Fruit fly (Drosophila melanogaster) whole organism, prepupa: ENCODE results near the gene Hsp110.

Source experiments
- Blimp-1 ChIP-seq: fragments of 200-800 bp; sonication (Bioruptor generic); optimal IDR thresholded peaks from 3 replicates; lab custom pipeline; 2017; ENCODE audit warnings: missing biosample characterization, missing genetic modification characterization, mild to moderate bottlenecking, moderate library complexity, missing genetic modification reagents
- CG10631 ChIP-seq: fragments of 200-800 bp; sonication (Bioruptor generic); optimal IDR thresholded peaks from 2 replicates; lab custom pipeline; 2016; ENCODE audit warnings: missing biosample characterization, missing genetic modification characterization
- CG10669 ChIP-seq: fragments of 200-800 bp; sonication (Bioruptor generic); optimal IDR thresholded peaks from 3 replicates; lab custom pipeline; 2018; ENCODE audit warnings: missing biosample characterization, mild to moderate bottlenecking, missing genetic modification characterization, moderate library complexity
- CG11294 ChIP-seq: fragments of 200-800 bp; sonication (Bioruptor generic); IDR thresholded peaks from 2 replicates; pipeline ENCODE4 v1.3.6; 2022; ENCODE audit warnings: missing biosample characterization, missing genetic modification characterization
- CG15336 ChIP-seq: fragments of 200-800 bp; sonication (Bioruptor generic); IDR thresholded peaks from 2 replicates; pipeline ENCODE4 v1.3.6; 2022; ENCODE audit warnings: missing biosample characterization, missing genetic modification characterization
- CG1621 ChIP-seq: fragments of 200-800 bp; sonication (Bioruptor generic); optimal IDR thresholded peaks from 3 replicates; lab custom pipeline; 2018; ENCODE audit warnings: missing biosample characterization, mild to moderate bottlenecking, missing genetic modification characterization
- CG16779 ChIP-seq: fragments of 200-800 bp; sonication (Bioruptor generic); optimal IDR thresholded peaks from 3 replicates; lab custom pipeline; 2017; ENCODE audit warnings: missing biosample characterization, mild to moderate bottlenecking, missing genetic modification characterization
- CG3032 ChIP-seq: fragments of 200-800 bp; optimal IDR thresholded peaks from 2 replicates; lab custom pipeline; 2019; ENCODE audit warnings: missing biosample characterization, mild to moderate bottlenecking, missing genetic modification characterization, moderate library complexity
- CG31627 ChIP-seq: fragments of 200-800 bp; sonication (Bioruptor generic); optimal IDR thresholded peaks from 3 replicates; lab custom pipeline; 2016; ENCODE audit warnings: missing biosample characterization, missing genetic modification characterization
- CG3919 ChIP-seq: fragments of 200-800 bp; sonication (Bioruptor generic); optimal IDR thresholded peaks from 3 replicates; lab custom pipeline; 2016; ENCODE audit warnings: missing biosample characterization, missing genetic modification characterization
- CG6163 ChIP-seq: fragments of 200-800 bp; sonication (Bioruptor generic); IDR thresholded peaks from 3 replicates; pipeline ENCODE4 v1.3.6; 2022; ENCODE audit warnings: missing biosample characterization, missing genetic modification characterization
- CG6792 ChIP-seq: fragments of 200-800 bp; sonication (Bioruptor generic); optimal IDR thresholded peaks from 3 replicates; lab custom pipeline; 2016; ENCODE audit warnings: missing biosample characterization, missing genetic modification characterization
- CG7368 ChIP-seq: fragments of 200-800 bp; sonication (Bioruptor generic); optimal IDR thresholded peaks from 3 replicates; lab custom pipeline; 2016; ENCODE audit warnings: missing biosample characterization, missing genetic modification characterization
- CG8119 ChIP-seq: fragments of 200-800 bp; sonication (Bioruptor generic); IDR thresholded peaks from 3 replicates; pipeline ENCODE4 v1.3.6; 2022; ENCODE audit warnings: missing biosample characterization, missing genetic modification characterization
- CG8319 ChIP-seq: fragments of 200-800 bp; sonication (Bioruptor generic); optimal IDR thresholded peaks from 3 replicates; lab custom pipeline; 2016; ENCODE audit warnings: missing biosample characterization, missing genetic modification characterization
- CG8632 ChIP-seq: fragments of 200-800 bp; sonication (Bioruptor generic); optimal IDR thresholded peaks from 3 replicates; lab custom pipeline; 2016; ENCODE audit warnings: missing biosample characterization, missing genetic modification characterization
- CG9139 ChIP-seq: fragments of 200-800 bp; sonication (Bioruptor generic); optimal IDR thresholded peaks from 3 replicates; lab custom pipeline; 2017; ENCODE audit warnings: missing biosample characterization, mild to moderate bottlenecking, missing genetic modification characterization
- Eip75B ChIP-seq: fragments of 200-800 bp; sonication (Bioruptor generic); optimal IDR thresholded peaks from 3 replicates; lab custom pipeline; 2016; ENCODE audit warnings: missing biosample characterization, missing genetic modification characterization
- Eip78C ChIP-seq: fragments of 200-800 bp; sonication (Bioruptor generic); peaks from one replicate; lab custom pipeline; 2016; ENCODE audit warnings: missing biosample characterization, missing genetic modification characterization
- Ets21C ChIP-seq: fragments of 200-800 bp; sonication (Bioruptor generic); optimal IDR thresholded peaks from 3 replicates; lab custom pipeline; 2016; ENCODE audit warnings: missing biosample characterization, missing genetic modification characterization
- Ets96B ChIP-seq: fragments of 200-800 bp; optimal IDR thresholded peaks from 2 replicates; lab custom pipeline; 2019; ENCODE audit warnings: missing biosample characterization, mild to moderate bottlenecking, missing genetic modification characterization, moderate library complexity
- Gug ChIP-seq: fragments of 200-800 bp; sonication (Bioruptor generic); IDR thresholded peaks from 2 replicates; pipeline ENCODE4 v1.3.6; 2022; ENCODE audit warnings: missing biosample characterization, missing genetic modification characterization
- Hr38 ChIP-seq: sonication (Bioruptor generic); optimal IDR thresholded peaks from 2 replicates; lab custom pipeline; 2016; ENCODE audit warnings: missing biosample characterization, missing genetic modification characterization
- Hr39 ChIP-seq: fragments of 200-800 bp; sonication (Bioruptor generic); optimal IDR thresholded peaks from 2 replicates; lab custom pipeline; 2016; ENCODE audit warnings: missing biosample characterization, missing genetic modification characterization
- Hr4 ChIP-seq: fragments of 200-800 bp; sonication (Bioruptor generic); optimal IDR thresholded peaks from 3 replicates; lab custom pipeline; 2016; ENCODE audit warnings: missing biosample characterization, missing genetic modification characterization
- Lpt ChIP-seq: fragments of 200-800 bp; sonication (Bioruptor generic); optimal IDR thresholded peaks from 3 replicates; lab custom pipeline; 2016; ENCODE audit warnings: missing biosample characterization, missing genetic modification characterization
- OdsH ChIP-seq: fragments of 200-800 bp; sonication (Bioruptor generic); optimal IDR thresholded peaks from 3 replicates; lab custom pipeline; 2016; ENCODE audit warnings: missing biosample characterization, missing genetic modification characterization
- Smox ChIP-seq: fragments of 200-800 bp; sonication (Bioruptor generic); optimal IDR thresholded peaks from 3 replicates; lab custom pipeline; 2016; ENCODE audit warnings: missing biosample characterization, missing genetic modification characterization
- Sox102F ChIP-seq: fragments of 200-800 bp; sonication (Bioruptor generic); optimal IDR thresholded peaks from 2 replicates; lab custom pipeline; 2016; ENCODE audit warnings: missing biosample characterization, mild to moderate bottlenecking, missing genetic modification characterization
- Sox14 ChIP-seq: fragments of 200-800 bp; sonication (Bioruptor generic); optimal IDR thresholded peaks from 3 replicates; lab custom pipeline; 2016; ENCODE audit warnings: missing biosample characterization, missing genetic modification characterization
- Sox15 ChIP-seq: fragments of 200-800 bp; sonication (Bioruptor generic); optimal IDR thresholded peaks from 3 replicates; lab custom pipeline; 2016; ENCODE audit warnings: missing biosample characterization, missing genetic modification characterization
- achi ChIP-seq: fragments of 200-800 bp; sonication (Bioruptor generic); optimal IDR thresholded peaks from 3 replicates; lab custom pipeline; 2016; ENCODE audit warnings: missing biosample characterization, missing genetic modification characterization
- acj6 ChIP-seq: fragments of 200-800 bp; sonication (Bioruptor generic); optimal IDR thresholded peaks from 3 replicates; lab custom pipeline; 2016; ENCODE audit warnings: missing biosample characterization, missing genetic modification characterization
- cyc ChIP-seq: fragments of 200-800 bp; sonication (Bioruptor generic); optimal IDR thresholded peaks from 3 replicates; lab custom pipeline; 2016; ENCODE audit warnings: missing biosample characterization, missing genetic modification characterization
- dac ChIP-seq: fragments of 200-800 bp; sonication (Bioruptor generic); optimal IDR thresholded peaks from 2 replicates; lab custom pipeline; 2017; ENCODE audit warnings: missing biosample characterization, mild to moderate bottlenecking, missing genetic modification characterization
- eg ChIP-seq: fragments of 200-800 bp; sonication (Bioruptor generic); IDR thresholded peaks from 3 replicates; pipeline ENCODE4 v1.3.6; 2022; ENCODE audit warnings: missing biosample characterization, missing genetic modification characterization
- esn ChIP-seq: fragments of 200-800 bp; sonication (Bioruptor generic); optimal IDR thresholded peaks from 2 replicates; lab custom pipeline; 2016; ENCODE audit warnings: missing biosample characterization, mild to moderate bottlenecking, missing genetic modification characterization, moderate library complexity
- fd59A ChIP-seq: fragments of 200-800 bp; sonication (Bioruptor generic); optimal IDR thresholded peaks from 2 replicates; lab custom pipeline; 2017; ENCODE audit warnings: missing biosample characterization, mild to moderate bottlenecking, missing genetic modification characterization, missing genetic modification reagents
- fd85E ChIP-seq: fragments of 200-800 bp; sonication (Bioruptor generic); optimal IDR thresholded peaks from 3 replicates; lab custom pipeline; 2016; ENCODE audit warnings: missing biosample characterization, missing genetic modification characterization
- fkh ChIP-seq: fragments of 200-800 bp; sonication (Bioruptor generic); optimal IDR thresholded peaks from 3 replicates; lab custom pipeline; 2017; ENCODE audit warnings: missing biosample characterization, mild to moderate bottlenecking, missing genetic modification characterization, moderate library complexity
- lz ChIP-seq: fragments of 200-800 bp; sonication (Bioruptor generic); optimal IDR thresholded peaks from 3 replicates; lab custom pipeline; 2016; ENCODE audit warnings: missing biosample characterization, missing genetic modification characterization
- net ChIP-seq: fragments of 200-800 bp; sonication (Bioruptor generic); optimal IDR thresholded peaks from 3 replicates; lab custom pipeline; 2016; ENCODE audit warnings: missing biosample characterization, missing genetic modification characterization
- pdm3 ChIP-seq: fragments of 200-800 bp; sonication (Bioruptor generic); optimal IDR thresholded peaks from 3 replicates; lab custom pipeline; 2016; ENCODE audit warnings: missing biosample characterization, missing genetic modification characterization
- salr ChIP-seq, 2 experiments: fragments of 200-800 bp; sonication (Bioruptor generic); optimal IDR thresholded peaks; 3 replicates each; lab custom pipeline; 2016 to 2018; ENCODE audit warnings: missing biosample characterization in 2 of 2, missing genetic modification characterization in 2 of 2, mild to moderate bottlenecking in 1 of 2
- spab ChIP-seq: fragments of 200-800 bp; sonication (Bioruptor generic); optimal IDR thresholded peaks from 2 replicates; lab custom pipeline; 2017; ENCODE audit warnings: missing biosample characterization, mild to moderate bottlenecking, missing genetic modification characterization, missing genetic modification reagents
- ss ChIP-seq, 2 experiments: fragments of 200-800 bp; sonication (Bioruptor generic); optimal IDR thresholded peaks; 2 replicates in 1 of 2; 3 replicates in 1 of 2; lab custom pipeline; 2017 to 2018; ENCODE audit warnings: mild to moderate bottlenecking in 2 of 2, missing biosample characterization in 2 of 2, missing genetic modification characterization in 2 of 2, moderate library complexity in 1 of 2
- topi ChIP-seq: fragments of 200-800 bp; sonication (Bioruptor generic); optimal IDR thresholded peaks from 3 replicates; lab custom pipeline; 2016; ENCODE audit warnings: missing biosample characterization, missing genetic modification characterization
- vri ChIP-seq: fragments of 200-800 bp; sonication (Bioruptor generic); optimal IDR thresholded peaks from 3 replicates; lab custom pipeline; 2016; ENCODE audit warnings: missing biosample characterization, mild to moderate bottlenecking, missing genetic modification characterization

The Hsp110 gene

dm6 chr3L:14003297-14004040 is 33.4 kb upstream of the Hsp110 start (continued):
- TF ChIP-seq Gug (GFP tag; lab: Robert Waterston, UW), result no peak
- no peak for TF ChIP-seq fd59A (GFP tag; lab: Kevin White, UChicago)
- TF ChIP-seq fkh, result peak; percentile 30
- TF ChIP-seq Eip75B (GFP tag; lab: Kevin White, UChicago), result peak; percentile 41
- TF ChIP-seq lz (GFP tag; lab: Kevin White, UChicago), result peak; percentile 23
- peak; percentile 4 for TF ChIP-seq Smox (GFP tag; lab: Kevin White, UChicago)
- TF ChIP-seq CG15336 (GFP tag; lab: Robert Waterston, UW), result no peak; the same call in 1 of the 2 replicates
- peak in 1 of 2 experiments; percentile 55 for TF ChIP-seq ss (GFP tag; optimal IDR thresholded peaks at IDR 0.05; lab: Kevin White, UChicago)
- peak; percentile 22 for TF ChIP-seq CG3032 (tag; lab: Kevin White, UChicago)
- TF ChIP-seq CG11294 (GFP tag; lab: Robert Waterston, UW), result no peak
- no peak for TF ChIP-seq OdsH
- TF ChIP-seq CG10631 (GFP tag; lab: Kevin White, UChicago), result no peak
- TF ChIP-seq CG3919 (GFP tag; lab: Kevin White, UChicago), result no peak
- TF ChIP-seq Hr39 (GFP tag; lab: Kevin White, UChicago), result peak; percentile 15
- no peak for TF ChIP-seq Lpt (GFP tag; lab: Kevin White, UChicago)
- no peak for TF ChIP-seq Blimp-1 (GFP tag; lab: Kevin White, UChicago)
- no peak for TF ChIP-seq CG8632 (GFP tag; lab: Kevin White, UChicago)
- TF ChIP-seq CG9139, result no peak
- peak; percentile 63; the same call in 2 of the 3 replicates for TF ChIP-seq eg (GFP tag; lab: Robert Waterston, UW)
- no peak for TF ChIP-seq Ets21C (GFP tag; lab: Kevin White, UChicago)
- TF ChIP-seq topi, result peak; percentile 16
- no peak for TF ChIP-seq CG31627 (GFP tag; lab: Kevin White, UChicago)
- peak; percentile 37 for TF ChIP-seq CG10669 (GFP tag; lab: Kevin White, UChicago)
- no peak for TF ChIP-seq vri (GFP tag; lab: Kevin White, UChicago)
- TF ChIP-seq Sox14, result peak; percentile 47
- TF ChIP-seq cyc (GFP tag; lab: Kevin White, UChicago), result no peak
- TF ChIP-seq spab (GFP tag; lab: Kevin White, UChicago), result peak; percentile 8
- peak; percentile 31 for TF ChIP-seq Ets96B
- no peak for TF ChIP-seq net (GFP tag; lab: Kevin White, UChicago)
- TF ChIP-seq CG8119 (GFP tag; lab: Robert Waterston, UW), result no peak
- TF ChIP-seq pdm3 (GFP tag; lab: Kevin White, UChicago), result peak; percentile 15
- TF ChIP-seq CG6792 (GFP tag; lab: Kevin White, UChicago), result no peak
- TF ChIP-seq acj6 (GFP tag; lab: Kevin White, UChicago), result no peak
- TF ChIP-seq CG8319 (GFP tag; lab: Kevin White, UChicago), result no peak
- TF ChIP-seq CG1621 (tag; lab: Kevin White, UChicago), result peak; percentile 34
- no peak for TF ChIP-seq Hr38 (GFP tag; lab: Kevin White, UChicago)

dm6 chr3L:14004041-14004407 is 32.8 kb upstream of the Hsp110 start:
- TF ChIP-seq fd85E (GFP tag; lab: Kevin White, UChicago) (peak; percentile 4), CG8119 (GFP tag; lab: Robert Waterston, UW) (no peak), acj6 (GFP tag; lab: Kevin White, UChicago) (no peak), Lpt (GFP tag; lab: Kevin White, UChicago) (peak; percentile 13), esn (GFP tag; lab: Kevin White, UChicago) (peak; percentile 46), pdm3 (GFP tag; lab: Kevin White, UChicago) (peak; percentile 7), CG16779 (no peak), Sox15 (GFP tag; lab: Kevin White, UChicago) (no peak), CG1621 (tag; lab: Kevin White, UChicago) (peak; percentile 66), net (GFP tag; lab: Kevin White, UChicago) (peak; percentile 21), CG6163 (GFP tag; lab: Robert Waterston, UW) (peak; percentile 95), ss (GFP tag; optimal IDR thresholded peaks at IDR 0.05; lab: Kevin White, UChicago) (peak in 1 of 2 experiments; percentile 25), CG8632 (GFP tag; lab: Kevin White, UChicago) (peak; percentile 16), achi (no peak), Hr4 (GFP tag; lab: Kevin White, UChicago) (no peak), dac (GFP tag; lab: Kevin White, UChicago) (peak; percentile 21), topi (peak; percentile 5), fkh (peak; percentile 24), spab (GFP tag; lab: Kevin White, UChicago) (no peak), CG7368 (GFP tag; lab: Kevin White, UChicago) (no peak), salr (GFP tag; optimal IDR thresholded peaks at IDR 0.05; lab: Kevin White, UChicago) (peak in 1 of 2 experiments; percentile 33), CG31627 (GFP tag; lab: Kevin White, UChicago) (no peak), Smox (GFP tag; lab: Kevin White, UChicago) (no peak), Eip78C (GFP tag; lab: Kevin White, UChicago) (peak; percentile 74), Sox102F (GFP tag; lab: Kevin White, UChicago) (no peak)
